Fruit fly (Drosophila melanogaster): ENCODE results near the gene Sugb.

Sugb gene

dm6 chr3L:11683819-11684521, at the start of gene Sugb (continued):
- no peak for TF ChIP-seq grn (GFP tag; optimal IDR thresholded peaks at IDR 0.05)
- TF ChIP-seq zen2 (GFP tag; IDR thresholded peaks at IDR 0.05; ENCODE audit: partially characterized antibody), result no peak; the same call in 2 of the 3 replicates
- TF ChIP-seq grau (tag; optimal IDR thresholded peaks at IDR 0.05), result peak; percentile 63
- TF ChIP-seq her (GFP tag; optimal IDR thresholded peaks at IDR 0.05), result no peak
- TF ChIP-seq CG31441 (GFP tag; IDR thresholded peaks at IDR 0.05), result peak; percentile 28; the same call in 1 of the 2 replicates
- TF ChIP-seq bowl (GFP tag; IDR thresholded peaks at IDR 0.05), result no peak
- peak; percentile 36 for TF ChIP-seq CG10209 (GFP tag; optimal IDR thresholded peaks at IDR 0.05)
- TF ChIP-seq CG34224 (GFP tag; IDR thresholded peaks at IDR 0.05; ENCODE audit: partially characterized antibody), result peak; percentile 72
- no peak for TF ChIP-seq Stat92E (GFP tag; optimal IDR thresholded peaks at IDR 0.05)
- TF ChIP-seq CG18476 (GFP tag; optimal IDR thresholded peaks at IDR 0.05), result no peak
- TF ChIP-seq pb (GFP tag; optimal IDR thresholded peaks at IDR 0.05), result peak; percentile 47
- TF ChIP-seq Bdp1 (GFP tag; optimal IDR thresholded peaks at IDR 0.05), result peak; percentile 35
- TF ChIP-seq gt (GFP tag; IDR thresholded peaks at IDR 0.05), result no peak
- peak; percentile 4 for TF ChIP-seq CG8089 (GFP tag; optimal IDR thresholded peaks at IDR 0.05)
- TF ChIP-seq twi (tag; optimal IDR thresholded peaks at IDR 0.05), result no peak
- peak; percentile 61 for TF ChIP-seq CG17385 (GFP tag; optimal IDR thresholded peaks at IDR 0.05)
- TF ChIP-seq Spps (tag; optimal IDR thresholded peaks at IDR 0.05), result no peak
- peak; percentile 14 for TF ChIP-seq CG12219 (GFP tag; optimal IDR thresholded peaks at IDR 0.05)
- TF ChIP-seq CG9437 (GFP tag; optimal IDR thresholded peaks at IDR 0.05), result peak; percentile 35
- peak; percentile 56; the same call in 1 of the 2 replicates for TF ChIP-seq bbx (GFP tag; IDR thresholded peaks at IDR 0.05; ENCODE audit: partially characterized antibody)
- TF ChIP-seq amos (GFP tag; IDR thresholded peaks at IDR 0.05; ENCODE audit: partially characterized antibody), result peak; percentile 65; the same call in 1 of the 2 replicates
- peak; percentile 61 for TF ChIP-seq CG3847 (GFP tag; IDR thresholded peaks at IDR 0.05)
- peak; percentile 52 for TF ChIP-seq nmo (GFP tag; optimal IDR thresholded peaks at IDR 0.05)
- TF ChIP-seq Fer3 (tag; optimal IDR thresholded peaks at IDR 0.05), result peak; percentile 65
- peak; percentile 9 for TF ChIP-seq CG2202 (tag; optimal IDR thresholded peaks at IDR 0.05)
- TF ChIP-seq yki (optimal IDR thresholded peaks at IDR 0.05), result no peak
- TF ChIP-seq Blimp-1 (GFP tag; optimal IDR thresholded peaks at IDR 0.05), result peak; percentile 26
- TF ChIP-seq ash1 (GFP tag; optimal IDR thresholded peaks at IDR 0.05), result no peak
- peak; percentile 52; the same call in 2 of the 3 replicates for TF ChIP-seq tgo (GFP tag; IDR thresholded peaks at IDR 0.05)
- TF ChIP-seq CG14014 (GFP tag; IDR thresholded peaks at IDR 0.05), result peak; percentile 50; the same call in 1 of the 2 replicates
- no peak for TF ChIP-seq zen (tag; optimal IDR thresholded peaks at IDR 0.05)
- peak; percentile 18; the same call in 1 of the 3 replicates for TF ChIP-seq Aef1 (GFP tag; IDR thresholded peaks at IDR 0.05)
- TF ChIP-seq HmgZ (tag; optimal IDR thresholded peaks at IDR 0.05), result peak; percentile 63
- peak; percentile 46 to 93 for TF ChIP-seq crp (GFP tag; optimal IDR thresholded peaks at IDR 0.05)
- peak; percentile 74 for TF ChIP-seq BEAF-32 (GFP tag; optimal IDR thresholded peaks at IDR 0.05)
- peak; percentile 83 for TF ChIP-seq MBD-R2 (GFP tag; IDR thresholded peaks at IDR 0.05)
- no peak for TF ChIP-seq CG17912 (GFP tag; optimal IDR thresholded peaks at IDR 0.05)
- no peak for TF ChIP-seq hb (GFP tag; IDR thresholded peaks at IDR 0.05; ENCODE audit: partially characterized antibody)
- no peak for TF ChIP-seq ase (GFP tag; IDR thresholded peaks at IDR 0.05)
- TF ChIP-seq br (optimal IDR thresholded peaks at IDR 0.05), result no peak
- peak; percentile 4 for TF ChIP-seq CG33557 (GFP tag; optimal IDR thresholded peaks at IDR 0.05)
- TF ChIP-seq CG1233 (GFP tag; optimal IDR thresholded peaks at IDR 0.05), result peak; percentile 59
- peak; percentile 24 for TF ChIP-seq CG18262 (tag; optimal IDR thresholded peaks at IDR 0.05)
- TF ChIP-seq CG10565 (GFP tag; optimal IDR thresholded peaks at IDR 0.05), result no peak
- TF ChIP-seq CG11247 (GFP tag; IDR thresholded peaks at IDR 0.05), result peak; percentile 36; the same call in 1 of the 2 replicates
- peak; percentile 62 for TF ChIP-seq az2 (GFP tag; optimal IDR thresholded peaks at IDR 0.05)
- TF ChIP-seq Atf6 (GFP tag; IDR thresholded peaks at IDR 0.05), result peak; percentile 66; the same call in 1 of the 2 replicates
- no peak for TF ChIP-seq ara (GFP tag; IDR thresholded peaks at IDR 0.05)
- peak; percentile 61 for TF ChIP-seq CG17568 (GFP tag; optimal IDR thresholded peaks at IDR 0.05)

Data from whole organism, embryonic.